Worm (Caenorhabditis elegans): ENCODE measurements around the gene F40G9.14.

F40G9.14 gene

ce11 chrIII:134194-134593 is 43.4 kb downstream of the F40G9.14 start, which contains the start of gene pals-25:
TSS of gene pals-25 (plus strand) at chrIII:134494.
- TF ChIP-seq hnd-1 (tag; optimal IDR thresholded peaks at IDR 0.05) (no peak), hmbx-1 (tag; optimal IDR thresholded peaks at IDR 0.05) (no peak), B0310.2 (tag; optimal IDR thresholded peaks at IDR 0.05) (no peak), tbx-11 (GFP tag; IDR thresholded peaks at IDR 0.05) (no peak), ama-1 (optimal IDR thresholded peaks at IDR 0.05) (no peak), tbx-37 (GFP tag; conservative IDR thresholded peaks at IDR 0.05) (no peak), ceh-36 (tag; optimal IDR thresholded peaks at IDR 0.05) (no peak), pes-1 (GFP tag; IDR thresholded peaks at IDR 0.05) (no peak), tra-4 (tag; optimal IDR thresholded peaks at IDR 0.05) (no peak), ceh-13 (GFP tag; optimal IDR thresholded peaks at IDR 0.05) (no peak), hmg-4 (GFP tag; optimal IDR thresholded peaks at IDR 0.05) (no peak), ets-7 (tag; optimal IDR thresholded peaks at IDR 0.05) (no peak), flt-1 (GFP tag; IDR thresholded peaks at IDR 0.05) (no peak)

- TF ChIP-seq ets-7 (tag; optimal IDR thresholded peaks at IDR 0.05): no peak
- no peak for TF ChIP-seq B0310.2 (tag; optimal IDR thresholded peaks at IDR 0.05)
- no peak for TF ChIP-seq ama-1 (optimal IDR thresholded peaks at IDR 0.05)
- TF ChIP-seq hmbx-1 (tag; optimal IDR thresholded peaks at IDR 0.05): no peak
- TF ChIP-seq ceh-13 (GFP tag; optimal IDR thresholded peaks at IDR 0.05): no peak
- TF ChIP-seq pes-1 (GFP tag; IDR thresholded peaks at IDR 0.05): no peak
- TF ChIP-seq sea-1 (GFP tag; conservative IDR thresholded peaks at IDR 0.05): no peak
- no peak for TF ChIP-seq hnd-1 (tag; optimal IDR thresholded peaks at IDR 0.05)
- no peak for TF ChIP-seq scrt-1 (GFP tag; IDR thresholded peaks at IDR 0.05)
- TF ChIP-seq tbx-37 (GFP tag; conservative IDR thresholded peaks at IDR 0.05): no peak
- TF ChIP-seq aly-1 (tag; optimal IDR thresholded peaks at IDR 0.05): no peak
- no peak for TF ChIP-seq tbx-11 (GFP tag; IDR thresholded peaks at IDR 0.05)
Measured at ce11 chrIII:132118-132517, 45.5 kb downstream of the F40G9.14 start, which contains the start of gene pals-22. TSS of gene pals-22 (plus strand) at chrIII:132418.

- TF ChIP-seq tbx-37 (GFP tag; conservative IDR thresholded peaks at IDR 0.05) (no peak), F13C5.2 (tag; optimal IDR thresholded peaks at IDR 0.05) (peak; percentile 31)
Measured at ce11 chrIII:131627-132026, 46.0 kb downstream of the F40G9.14 start.

ce11 chrIII:130650-131049 is 47.0 kb downstream of the F40G9.14 start, which contains the start of the genes nhr-280 and C29F9.2:
TSS of gene nhr-280 (minus strand) at chrIII:130750.
TSS of gene C29F9.2 (plus strand) at chrIII:130947.
- TF ChIP-seq ceh-13 (GFP tag; optimal IDR thresholded peaks at IDR 0.05) (no peak), ama-1 (optimal IDR thresholded peaks at IDR 0.05) (no peak), ets-7 (tag; optimal IDR thresholded peaks at IDR 0.05) (no peak), B0310.2 (tag; optimal IDR thresholded peaks at IDR 0.05) (no peak), F13C5.2 (tag; optimal IDR thresholded peaks at IDR 0.05) (no peak)
